Worm (Caenorhabditis elegans): ENCODE measurements around the gene T08A11.1.

The T08A11.1 gene

ce11 chrIII:4283175-4283574 is 20.2 kb upstream of the T08A11.1 start:
- no peak for TF ChIP-seq lim-6 (tag; optimal IDR thresholded peaks at IDR 0.05)
- peak; percentile 38 for TF ChIP-seq ceh-18 (tag; optimal IDR thresholded peaks at IDR 0.05)
- no peak for TF ChIP-seq Y22D7AL.16 (tag; optimal IDR thresholded peaks at IDR 0.05)
- TF ChIP-seq rnt-1 (tag; optimal IDR thresholded peaks at IDR 0.05) = peak; percentile 29
- TF ChIP-seq unc-55 (GFP tag; optimal IDR thresholded peaks at IDR 0.05) = peak; percentile 88
- no peak for TF ChIP-seq hlh-13 (GFP tag; optimal IDR thresholded peaks at IDR 0.05)
- TF ChIP-seq ceh-48 (tag; optimal IDR thresholded peaks at IDR 0.05) = no peak
- TF ChIP-seq npax-4 (tag; optimal IDR thresholded peaks at IDR 0.05) = no peak
- peak; percentile 42 for TF ChIP-seq ceh-34 (tag; optimal IDR thresholded peaks at IDR 0.05)
- no peak for TF ChIP-seq unc-42 (tag; optimal IDR thresholded peaks at IDR 0.05)

- TF ChIP-seq madf-2 (tag; optimal IDR thresholded peaks at IDR 0.05) (peak; percentile 69), K09A11.1 (tag; optimal IDR thresholded peaks at IDR 0.05; ENCODE audit: insufficient read depth) (peak; percentile 14), ceh-2 (tag; optimal IDR thresholded peaks at IDR 0.05) (peak; percentile 90), hlh-13 (GFP tag; optimal IDR thresholded peaks at IDR 0.05) (no peak), lim-6 (tag; optimal IDR thresholded peaks at IDR 0.05) (peak; percentile 72), ama-1 (optimal IDR thresholded peaks at IDR 0.05) (no peak), sox-4 (tag; optimal IDR thresholded peaks at IDR 0.05) (no peak), dve-1 (tag; optimal IDR thresholded peaks at IDR 0.05) (peak; percentile 63), tbx-2 (tag; optimal IDR thresholded peaks at IDR 0.05) (peak; percentile 98), nfya-1 (tag; optimal IDR thresholded peaks at IDR 0.05) (peak; percentile 99), lin-11 (tag; optimal IDR thresholded peaks at IDR 0.05) (no peak), hlh-30 (tag; optimal IDR thresholded peaks at IDR 0.05; ENCODE audit: insufficient read depth) (peak; percentile 99), ttx-3 (tag; optimal IDR thresholded peaks at IDR 0.05) (no peak), rnt-1 (tag; optimal IDR thresholded peaks at IDR 0.05) (peak; percentile 99), unc-86 (tag; optimal IDR thresholded peaks at IDR 0.05) (peak; percentile 40), pha-4 (tag; optimal IDR thresholded peaks at IDR 0.05) (no peak), ceh-31 (tag; optimal IDR thresholded peaks at IDR 0.05) (peak; percentile 99), unc-55 (GFP tag; optimal IDR thresholded peaks at IDR 0.05) (peak; percentile 98), hlh-8 (tag; optimal IDR thresholded peaks at IDR 0.05) (peak; percentile 80), ceh-30 (tag; optimal IDR thresholded peaks at IDR 0.05) (no peak), ceh-22 (tag; optimal IDR thresholded peaks at IDR 0.05) (no peak), mec-3 (tag; optimal IDR thresholded peaks at IDR 0.05; ENCODE audit: borderline replicate concordance) (peak; percentile 65), unc-42 (tag; optimal IDR thresholded peaks at IDR 0.05) (peak; percentile 94), nhr-11 (tag; optimal IDR thresholded peaks at IDR 0.05) (no peak), ztf-16 (tag; optimal IDR thresholded peaks at IDR 0.05) (peak; percentile 14), elt-2 (tag; optimal IDR thresholded peaks at IDR 0.05) (peak; percentile 73), sdc-2 (tag; optimal IDR thresholded peaks at IDR 0.05) (peak; percentile 79), fkh-6 (tag; optimal IDR thresholded peaks at IDR 0.05) (no peak), gmeb-2 (tag; optimal IDR thresholded peaks at IDR 0.05) (no peak), syd-9 (tag; optimal IDR thresholded peaks at IDR 0.05) (peak; percentile 81), elt-4 (tag; optimal IDR thresholded peaks at IDR 0.05) (no peak), ahr-1 (tag; optimal IDR thresholded peaks at IDR 0.05) (no peak), che-1 (tag; optimal IDR thresholded peaks at IDR 0.05) (peak; percentile 48), pat-9 (tag; optimal IDR thresholded peaks at IDR 0.05) (peak; percentile 67), odd-2 (tag; optimal IDR thresholded peaks at IDR 0.05) (no peak), ceh-34 (tag; optimal IDR thresholded peaks at IDR 0.05) (peak; percentile 97), fax-1 (tag; optimal IDR thresholded peaks at IDR 0.05) (peak; percentile 46), ceh-48 (tag; optimal IDR thresholded peaks at IDR 0.05) (no peak), C08G9.2 (tag; optimal IDR thresholded peaks at IDR 0.05) (peak; percentile 67), unc-3 (GFP tag; conservative IDR thresholded peaks at IDR 0.05) (no peak), unc-3 (tag; optimal IDR thresholded peaks at IDR 0.05) (peak; percentile 74), ets-4 (tag; optimal IDR thresholded peaks at IDR 0.05) (peak; percentile 77), K02D7.2 (tag; optimal IDR thresholded peaks at IDR 0.05) (no peak), ceh-6 (GFP tag; optimal IDR thresholded peaks at IDR 0.05) (peak; percentile 60), eyg-1 (tag; optimal IDR thresholded peaks at IDR 0.05) (peak; percentile 58), tbx-7 (tag; optimal IDR thresholded peaks at IDR 0.05) (peak; percentile 51), pqm-1 (tag; optimal IDR thresholded peaks at IDR 0.05) (peak; percentile 74)
Measured at ce11 chrIII:4281955-4282618, 19.1 kb upstream of the T08A11.1 start.

All from whole organism, late embryonic.